Worm (Caenorhabditis elegans) whole organism, midembryonic: ENCODE measurements around the gene C47E12.13.

Source experiments
- cog-1 ChIP-seq: sonication (generic microtip); optimal IDR thresholded peaks from 2 replicates; lab custom pipeline; 2016; ENCODE audit warnings: missing genetic modification characterization, missing compliant biosample characterization
- flt-1 ChIP-seq: fragments of 200-800 bp; sonication (Bioruptor generic); IDR thresholded peaks from 2 replicates; pipeline ENCODE4 v1.3.6; 2022; ENCODE audit warnings: missing genetic modification characterization, missing compliant biosample characterization
- klf-2 ChIP-seq: fragments of 200-800 bp; sonication (Bioruptor generic); conservative IDR thresholded peaks from 2 replicates; pipeline ENCODE4 v1.3.6; 2022; ENCODE audit warnings: missing genetic modification reagents, missing genetic modification characterization, missing compliant biosample characterization
- med-1 ChIP-seq: sonication (generic microtip); optimal IDR thresholded peaks from 2 replicates; lab custom pipeline; 2017; ENCODE audit warnings: missing genetic modification characterization, mild to moderate bottlenecking, missing compliant biosample characterization, antibody characterized with exemption, missing genetic modification reagents; ENCODE audit not compliant: insufficient read depth
- ref-1 ChIP-seq: fragments of 200-800 bp; sonication (Bioruptor generic); conservative IDR thresholded peaks from 2 replicates; pipeline ENCODE4 v1.3.6; 2022; ENCODE audit warnings: missing genetic modification reagents, missing genetic modification characterization, missing compliant biosample characterization
- tab-1 ChIP-seq: fragments of 200-800 bp; sonication (Bioruptor generic); IDR thresholded peaks from 2 replicates; pipeline ENCODE4 v1.3.6; 2022; ENCODE audit warnings: missing genetic modification characterization, missing compliant biosample characterization
- ztf-23 ChIP-seq: fragments of 200-800 bp; sonication (Bioruptor generic); IDR thresholded peaks from 2 replicates; pipeline ENCODE4 v1.3.6; 2022; ENCODE audit warnings: missing genetic modification reagents, missing genetic modification characterization, missing compliant biosample characterization

DNA sequence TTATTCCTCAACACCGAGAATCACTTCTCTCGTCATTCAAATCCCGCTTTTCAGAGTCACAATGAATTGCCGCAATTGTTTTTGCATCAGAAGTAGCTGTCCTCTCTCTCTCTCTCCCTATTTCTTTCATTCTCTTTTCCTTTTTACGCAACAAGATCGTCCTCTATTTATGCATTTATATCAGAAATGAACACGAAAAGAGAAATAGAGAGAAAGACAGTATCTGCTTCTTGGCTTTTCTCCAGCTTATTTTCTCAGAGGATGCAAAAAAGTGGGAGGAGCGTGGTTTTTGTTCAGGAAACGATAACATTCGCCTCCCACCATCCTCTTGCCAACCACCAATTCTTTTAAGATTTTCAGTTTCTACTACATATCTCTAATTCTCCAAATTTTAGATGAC, 23.8 kb downstream of the C47E12.13 start, which contains the start of gene mam-2:
- TF ChIP-seq tab-1 (GFP tag; lab: Robert Waterston, UW), result no peak
- TF ChIP-seq ztf-23 (GFP tag; lab: Robert Waterston, UW), result no peak
- no peak for TF ChIP-seq klf-2 (GFP tag; lab: Robert Waterston, UW)
- TF ChIP-seq ref-1 (GFP tag; lab: Robert Waterston, UW), result no peak
- no peak for TF ChIP-seq flt-1 (GFP tag; lab: Robert Waterston, UW)
- TF ChIP-seq med-1, result no peak
- no peak for TF ChIP-seq cog-1 (tag; lab: Kevin White, UChicago)
